Fruit fly (Drosophila melanogaster): ENCODE results near the gene Ork1.

Ork1 gene

dm6 chrX:10832369-10832768, 58.7 kb downstream of the Ork1 start (continued):
- TF ChIP-seq cas (GFP tag; IDR thresholded peaks at IDR 0.05) (no peak), PHDP (tag; optimal IDR thresholded peaks at IDR 0.05) (peak; percentile 51), CG14441 (GFP tag; IDR thresholded peaks at IDR 0.05) (peak; percentile 75), fu2 (GFP tag; optimal IDR thresholded peaks at IDR 0.05) (no peak), sob (GFP tag; IDR thresholded peaks at IDR 0.05) (peak; percentile 68; the same call in 1 of the 2 replicates), gt (GFP tag; IDR thresholded peaks at IDR 0.05) (no peak; the same call in 1 of the 2 replicates), nom (GFP tag; optimal IDR thresholded peaks at IDR 0.05) (peak; percentile 1), sim (GFP tag; IDR thresholded peaks at IDR 0.05) (no peak), CrebB (tag; optimal IDR thresholded peaks at IDR 0.05) (no peak), vnd (GFP tag; IDR thresholded peaks at IDR 0.05; ENCODE audit: partially characterized antibody) (no peak), tio (GFP tag; optimal IDR thresholded peaks at IDR 0.05) (peak; percentile 9), CG1647 (GFP tag; optimal IDR thresholded peaks at IDR 0.05) (peak; percentile 54), HmgD (GFP tag; optimal IDR thresholded peaks at IDR 0.05) (peak; percentile 30), ttk (GFP tag; IDR thresholded peaks at IDR 0.05) (no peak), CG10209 (GFP tag; optimal IDR thresholded peaks at IDR 0.05) (peak; percentile 57), CG10321 (GFP tag; IDR thresholded peaks at IDR 0.05) (no peak), NfI (GFP tag; optimal IDR thresholded peaks at IDR 0.05) (peak; percentile 77), wdn (GFP tag; IDR thresholded peaks at IDR 0.05) (no peak), Drgx (GFP tag; IDR thresholded peaks at IDR 0.05) (no peak), wek (GFP tag; optimal IDR thresholded peaks at IDR 0.05) (no peak), lola (GFP tag; optimal IDR thresholded peaks at IDR 0.05) (peak in 1 of 3 experiments; percentile 28), CG13123 (GFP tag; optimal IDR thresholded peaks at IDR 0.05) (peak; percentile 10), CG8765 (GFP tag; IDR thresholded peaks at IDR 0.05) (0 out of 2 replicates have a peak, but pooled peaks have one; percentile 6), ftz-f1 (GFP tag; optimal IDR thresholded peaks at IDR 0.05) (no peak), her (GFP tag; optimal IDR thresholded peaks at IDR 0.05) (peak; percentile 35), CG3163 (GFP tag; optimal IDR thresholded peaks at IDR 0.05) (peak; percentile 14), CG34224 (GFP tag; IDR thresholded peaks at IDR 0.05; ENCODE audit: partially characterized antibody) (no peak), TFAM (GFP tag; optimal IDR thresholded peaks at IDR 0.05) (no peak), CG6689 (GFP tag; IDR thresholded peaks at IDR 0.05) (no peak), CG16779 (GFP tag; IDR thresholded peaks at IDR 0.05) (no peak), stc (GFP tag; IDR thresholded peaks at IDR 0.05) (no peak), CG1233 (GFP tag; optimal IDR thresholded peaks at IDR 0.05) (peak; percentile 49), NK7.1 (GFP tag; optimal IDR thresholded peaks at IDR 0.05) (peak; percentile 36), CG13424 (tag; optimal IDR thresholded peaks at IDR 0.05) (peak; percentile 42), CG10565 (GFP tag; optimal IDR thresholded peaks at IDR 0.05) (no peak), CG31224 (GFP tag; IDR thresholded peaks at IDR 0.05) (no peak), gsb (GFP tag; IDR thresholded peaks at IDR 0.05) (no peak), H15 (GFP tag; IDR thresholded peaks at IDR 0.05) (peak; percentile 46; the same call in 1 of the 3 replicates), CG17186 (GFP tag; optimal IDR thresholded peaks at IDR 0.05) (no peak), Side (GFP tag; optimal IDR thresholded peaks at IDR 0.05) (peak; percentile 55), Opbp (GFP tag; IDR thresholded peaks at IDR 0.05; ENCODE audit: partially characterized antibody) (peak; percentile 39; the same call in 1 of the 3 replicates), Jarid2 (GFP tag; optimal IDR thresholded peaks at IDR 0.05) (no peak), CG43689 (GFP tag; IDR thresholded peaks at IDR 0.05) (no peak), twi (tag; optimal IDR thresholded peaks at IDR 0.05) (peak; percentile 28), salm (tag; optimal IDR thresholded peaks at IDR 0.05) (no peak), CG16815 (GFP tag; optimal IDR thresholded peaks at IDR 0.05) (peak; percentile 42), Doc3 (GFP tag; IDR thresholded peaks at IDR 0.05; ENCODE audit: partially characterized antibody) (no peak), Nf-YB (GFP tag; optimal IDR thresholded peaks at IDR 0.05) (no peak), NFAT (GFP tag; IDR thresholded peaks at IDR 0.05) (peak; percentile 87), CG15514 (GFP tag; optimal IDR thresholded peaks at IDR 0.05) (peak; percentile 48), CG4424 (GFP tag; optimal IDR thresholded peaks at IDR 0.05) (peak; percentile 67)

All from whole organism, embryonic.